Fruit fly (Drosophila melanogaster) whole organism: Measurements from ENCODE around the gene Acp76A.

Source experiments
- CG8478 ChIP-seq: fragments of >200 bp; optimal IDR thresholded peaks from 2 replicates; lab custom pipeline; 2018; ENCODE audit warnings: inconsistent platforms
- Dll ChIP-seq: fragments of >200 bp; optimal IDR thresholded peaks from 2 replicates; lab custom pipeline; 2017
- EcR ChIP-seq, 2 experiments: fragments of >200 bp; optimal IDR thresholded peaks; 2 replicates each; lab custom pipeline; 2017; ENCODE audit warnings: missing biosample characterization in 2 of 2, missing genetic modification characterization in 2 of 2, missing genetic modification reagents in 2 of 2
- pan ChIP-seq: fragments of >200 bp; optimal IDR thresholded peaks from 2 replicates; lab custom pipeline; 2017
- psq ChIP-seq: fragments of >200 bp; optimal IDR thresholded peaks from 2 replicates; lab custom pipeline; 2017
- usp ChIP-seq: fragments of >200 bp; optimal IDR thresholded peaks from 2 replicates; lab custom pipeline; 2017; ENCODE audit warnings: missing biosample characterization, missing genetic modification characterization, mixed read lengths

Gene Acp76A

DNA sequence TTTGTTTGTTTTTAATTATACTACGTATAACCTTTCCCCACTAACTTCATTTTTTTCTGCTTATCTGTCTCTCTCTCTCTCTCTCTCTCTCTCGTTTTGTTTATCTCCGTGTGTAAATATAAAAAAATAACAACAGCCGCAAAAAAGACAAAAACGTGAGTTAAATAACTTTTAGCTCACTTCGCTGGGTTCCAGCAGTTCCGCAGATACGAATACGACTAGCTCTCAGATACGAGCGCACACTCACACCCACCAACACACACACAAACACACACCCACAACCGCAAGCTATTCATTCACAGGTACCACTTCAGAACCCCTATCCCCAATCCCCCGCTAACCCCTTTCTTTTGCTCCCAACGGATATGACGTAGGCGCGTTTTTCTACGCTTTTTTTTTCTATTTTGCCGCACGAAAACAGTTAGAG lies 20.4 kb upstream of the Acp76A start:
- TF ChIP-seq Dll (lab: Kevin White, UChicago) (no peak), usp (GFP tag; lab: Kevin White, UChicago) (no peak), EcR (GFP tag; optimal IDR thresholded peaks at IDR 0.05; lab: Kevin White, UChicago) (no peak), psq (lab: Kevin White, UChicago) (no peak), CG8478 (lab: Kevin White, UChicago) (no peak), pan (lab: Kevin White, UChicago) (no peak)

DNA sequence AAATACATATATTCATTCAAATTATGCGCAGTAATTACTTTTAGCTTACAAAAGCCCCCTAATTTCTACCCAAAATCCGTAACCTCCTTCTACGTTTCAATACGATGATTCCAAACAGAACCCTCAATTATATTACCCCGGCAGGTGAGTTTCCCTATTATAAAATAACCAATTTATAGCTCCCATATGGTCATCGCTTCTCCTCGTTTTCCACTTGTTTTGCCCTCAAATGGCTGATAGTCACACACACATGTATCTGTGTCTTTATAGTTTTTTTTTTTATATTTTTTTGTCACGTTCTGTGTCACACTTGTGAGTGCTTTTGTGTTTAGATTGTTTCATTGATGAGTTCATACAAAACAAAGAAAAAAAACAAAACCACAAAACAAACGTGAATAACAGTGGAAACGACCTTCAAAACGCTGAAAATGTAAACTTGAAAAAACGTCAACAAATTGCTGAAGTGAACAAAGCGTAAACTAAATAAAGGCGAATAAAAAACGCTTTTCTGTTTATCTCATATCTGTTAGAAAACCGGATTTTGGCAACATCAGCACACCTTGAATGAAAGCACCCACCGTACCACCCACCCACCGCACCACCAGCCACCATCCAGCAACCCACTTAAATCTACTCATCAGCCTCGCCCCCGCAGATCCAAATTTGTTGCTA lies 19.5 kb upstream of the Acp76A start:
- no peak for TF ChIP-seq pan (lab: Kevin White, UChicago)
- TF ChIP-seq usp (GFP tag; lab: Kevin White, UChicago): no peak
- no peak for TF ChIP-seq CG8478 (lab: Kevin White, UChicago)
- no peak for TF ChIP-seq psq (lab: Kevin White, UChicago)
- no peak for TF ChIP-seq Dll (lab: Kevin White, UChicago)
- no peak for TF ChIP-seq EcR (GFP tag; optimal IDR thresholded peaks at IDR 0.05; lab: Kevin White, UChicago)

DNA sequence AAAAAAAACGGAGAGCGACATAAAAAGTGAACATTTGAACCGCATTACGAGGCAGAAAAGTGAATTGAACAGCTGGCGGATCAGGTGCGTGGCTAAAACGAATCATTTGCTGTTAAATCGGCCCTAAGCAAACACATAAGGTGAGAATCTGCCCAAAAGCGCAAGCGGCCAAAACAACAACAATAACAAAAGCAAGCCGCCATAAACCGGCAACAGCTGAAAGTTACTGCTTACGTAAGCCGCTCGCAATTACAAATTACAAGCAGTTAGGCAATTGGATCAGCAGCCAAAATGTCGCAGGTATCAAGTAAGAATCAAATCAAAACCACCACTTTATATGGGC lies 11.6 kb upstream of the Acp76A start:
- no peak for TF ChIP-seq CG8478 (lab: Kevin White, UChicago)
- TF ChIP-seq pan (lab: Kevin White, UChicago): no peak
- no peak for TF ChIP-seq Dll (lab: Kevin White, UChicago)
- TF ChIP-seq psq (lab: Kevin White, UChicago): no peak
- TF ChIP-seq usp (GFP tag; lab: Kevin White, UChicago): no peak
- no peak for TF ChIP-seq EcR (GFP tag; optimal IDR thresholded peaks at IDR 0.05; lab: Kevin White, UChicago)

DNA sequence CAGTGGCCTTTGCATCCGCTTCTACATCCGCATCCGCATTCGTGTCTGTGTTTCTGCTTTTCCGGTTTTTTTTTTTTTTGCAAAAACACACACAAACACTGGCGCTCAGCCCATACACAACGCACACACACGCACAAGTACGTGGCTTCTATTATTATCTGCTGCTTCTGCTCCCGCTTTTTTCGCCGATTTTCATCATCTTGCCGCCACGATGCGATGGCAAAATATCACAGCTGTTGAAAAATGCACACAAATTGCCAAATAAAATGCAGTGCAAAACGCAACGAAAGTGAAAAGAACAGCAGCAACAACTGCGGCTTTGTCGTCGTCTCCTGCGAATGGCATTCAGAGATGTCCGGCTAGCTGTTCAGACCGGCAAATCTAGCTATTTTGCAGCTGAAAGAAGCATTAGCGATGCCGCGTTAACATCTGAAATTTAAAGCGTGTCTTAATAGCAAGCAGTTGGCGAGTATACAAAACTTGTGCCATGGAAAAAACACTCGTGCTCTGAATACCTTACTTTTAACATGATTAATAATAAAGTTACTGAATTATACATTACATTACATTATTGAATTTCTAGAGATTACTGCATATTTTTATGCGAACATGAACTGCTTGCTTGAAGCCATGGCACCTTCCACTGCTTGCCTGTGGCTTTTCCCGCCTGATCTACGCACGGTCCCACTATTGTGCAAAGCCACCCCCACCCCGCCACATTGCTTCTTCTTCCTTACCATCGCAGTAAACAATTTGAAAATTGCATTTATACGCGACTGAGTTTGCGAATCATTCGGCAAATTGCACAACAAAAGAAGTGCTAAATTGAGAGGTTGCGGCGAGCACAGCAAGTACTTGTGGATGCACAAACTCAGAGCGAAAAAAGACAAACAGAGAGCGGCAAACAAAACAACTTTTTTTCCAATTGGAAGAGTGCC lies 10.9 kb upstream of the Acp76A start, which contains the start of the genes Ugt316A1 and Sfxn2:
Gene Ugt316A1, minus strand, starts transcription at position 345 of the 938 bp plus-strand sequence.
Gene Sfxn2, plus strand, starts transcription at position 694 of the 938 bp plus-strand sequence.
- TF ChIP-seq Dll (lab: Kevin White, UChicago): no peak
- TF ChIP-seq usp (GFP tag; lab: Kevin White, UChicago): no peak
- no peak for TF ChIP-seq pan (lab: Kevin White, UChicago)
- TF ChIP-seq CG8478 (lab: Kevin White, UChicago): no peak
- TF ChIP-seq psq (lab: Kevin White, UChicago): no peak
- no peak for TF ChIP-seq EcR (GFP tag; optimal IDR thresholded peaks at IDR 0.05; lab: Kevin White, UChicago)

DNA sequence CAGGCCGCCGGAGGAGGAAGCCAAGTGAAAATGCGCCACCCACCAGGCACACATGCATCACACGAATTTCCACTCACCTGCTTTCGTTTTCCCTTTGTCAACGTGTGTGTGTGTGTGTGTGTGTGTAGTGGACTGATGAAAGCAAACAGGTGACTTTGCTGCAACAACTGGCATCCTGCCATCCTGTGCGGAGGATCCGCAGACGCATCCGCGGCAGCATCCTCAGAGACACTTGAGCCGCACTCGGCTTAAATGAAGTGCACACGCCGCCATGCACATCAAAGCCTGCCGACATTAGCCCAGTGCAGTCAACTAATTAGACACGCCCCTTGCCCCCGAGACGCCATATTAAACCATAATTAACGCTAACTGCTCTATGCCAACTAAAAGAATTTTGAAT lies 7.0 kb upstream of the Acp76A start:
- TF ChIP-seq usp (GFP tag; lab: Kevin White, UChicago) (no peak), psq (lab: Kevin White, UChicago) (no peak), CG8478 (lab: Kevin White, UChicago) (no peak), EcR (GFP tag; optimal IDR thresholded peaks at IDR 0.05; lab: Kevin White, UChicago) (no peak), pan (lab: Kevin White, UChicago) (no peak), Dll (lab: Kevin White, UChicago) (no peak)

DNA sequence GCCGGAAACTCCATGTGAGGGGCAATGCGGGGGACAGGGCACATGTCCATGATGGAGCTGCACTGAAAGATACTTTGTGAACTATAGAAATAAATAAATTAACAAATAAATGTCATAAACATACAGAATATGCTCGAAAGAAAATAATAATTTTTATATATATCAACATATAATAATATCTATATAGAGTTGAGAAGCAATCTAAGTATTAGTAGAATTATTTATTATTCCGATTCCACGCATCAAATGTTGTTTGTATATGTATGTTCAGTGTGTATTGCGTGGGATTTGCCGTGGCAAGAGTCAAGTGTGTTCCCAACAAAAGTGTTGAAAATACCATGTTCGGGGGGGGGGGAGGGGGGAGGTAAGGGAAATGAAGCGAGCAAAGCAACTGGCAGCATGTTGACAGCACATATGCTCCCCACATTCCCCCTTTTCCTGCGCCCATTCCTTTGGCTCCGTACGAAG lies 5.1 kb upstream of the Acp76A start:
- no peak for TF ChIP-seq pan (lab: Kevin White, UChicago)
- no peak for TF ChIP-seq CG8478 (lab: Kevin White, UChicago)
- no peak for TF ChIP-seq usp (GFP tag; lab: Kevin White, UChicago)
- no peak for TF ChIP-seq EcR (GFP tag; optimal IDR thresholded peaks at IDR 0.05; lab: Kevin White, UChicago)
- no peak for TF ChIP-seq Dll (lab: Kevin White, UChicago)
- TF ChIP-seq psq (lab: Kevin White, UChicago): no peak

DNA sequence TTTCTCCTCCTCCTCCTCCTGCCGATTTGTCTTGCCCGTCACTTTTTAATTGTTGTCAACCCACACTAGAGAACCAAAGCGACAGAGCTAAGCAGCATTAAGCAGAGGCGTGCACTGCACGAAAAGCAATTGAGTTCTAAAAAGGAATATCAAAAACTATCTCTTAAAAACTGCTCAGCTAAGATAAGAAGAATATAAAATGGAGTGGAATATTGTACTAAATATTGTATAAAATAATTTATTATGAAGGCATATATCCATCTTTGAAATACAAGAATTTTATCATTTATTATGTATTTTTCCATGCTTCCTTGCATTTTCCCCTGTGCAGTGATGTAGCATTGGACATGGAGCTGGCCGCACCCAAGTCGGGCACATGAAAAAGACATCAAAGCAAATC lies 3.2 kb upstream of the Acp76A start:
- TF ChIP-seq CG8478 (lab: Kevin White, UChicago) (no peak), psq (lab: Kevin White, UChicago) (no peak), pan (lab: Kevin White, UChicago) (no peak), EcR (GFP tag; optimal IDR thresholded peaks at IDR 0.05; lab: Kevin White, UChicago) (no peak), Dll (lab: Kevin White, UChicago) (no peak), usp (GFP tag; lab: Kevin White, UChicago) (no peak)

DNA sequence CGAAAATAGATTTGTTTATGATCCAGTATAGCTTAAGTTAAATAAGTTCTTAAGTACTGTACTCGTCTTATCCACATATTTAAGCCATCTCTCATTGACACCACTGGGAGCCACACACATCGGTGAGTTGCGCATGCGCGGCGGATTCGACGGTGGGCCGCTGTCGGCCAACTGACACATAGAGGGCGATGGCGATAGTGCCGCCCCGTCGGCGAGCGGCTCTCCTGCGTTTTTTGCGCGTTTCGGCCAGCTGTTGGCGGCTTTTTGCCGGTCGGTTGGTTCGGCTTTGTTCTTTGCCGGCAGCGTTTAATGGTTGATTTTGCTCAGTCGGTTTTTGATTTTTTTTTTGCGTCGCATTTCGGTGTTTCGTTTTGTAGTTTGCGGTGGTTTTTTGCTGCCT lies 2.4 kb upstream of the Acp76A start:
- no peak for TF ChIP-seq pan (lab: Kevin White, UChicago)
- TF ChIP-seq usp (GFP tag; lab: Kevin White, UChicago): no peak
- no peak for TF ChIP-seq EcR (GFP tag; optimal IDR thresholded peaks at IDR 0.05; lab: Kevin White, UChicago)
- no peak for TF ChIP-seq psq (lab: Kevin White, UChicago)

DNA sequence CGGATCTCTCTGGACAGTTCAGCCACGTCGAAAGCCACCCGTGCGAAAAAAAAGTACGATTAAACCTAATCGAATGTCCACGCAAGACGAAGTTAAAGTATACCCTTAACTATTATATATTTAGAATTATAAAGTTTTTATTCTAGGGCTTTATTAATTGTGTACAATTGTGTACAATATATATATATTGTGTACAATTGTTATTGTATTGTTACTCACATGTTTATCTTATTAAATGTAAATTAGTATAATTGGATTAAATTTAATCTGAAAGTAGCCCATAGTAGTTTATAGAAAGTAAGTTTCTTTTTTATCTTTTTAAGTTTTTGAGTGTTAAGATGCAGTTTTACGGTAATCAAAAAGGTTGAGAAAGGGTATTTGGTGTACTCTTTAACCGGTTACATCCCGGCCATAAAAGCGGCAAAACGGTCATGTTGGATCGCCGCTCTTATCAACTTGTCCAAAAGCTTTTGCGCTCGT lies 1.6 kb upstream of the Acp76A start, which contains the start of gene CG43407:
Gene CG43407, minus strand, starts transcription at position 51 of the 480 bp plus-strand sequence.
- TF ChIP-seq psq (lab: Kevin White, UChicago): no peak
- no peak for TF ChIP-seq EcR (GFP tag; optimal IDR thresholded peaks at IDR 0.05; lab: Kevin White, UChicago)
- no peak for TF ChIP-seq usp (GFP tag; lab: Kevin White, UChicago)
- TF ChIP-seq Dll (lab: Kevin White, UChicago): no peak
- TF ChIP-seq CG8478 (lab: Kevin White, UChicago): no peak
- TF ChIP-seq pan (lab: Kevin White, UChicago): no peak

DNA sequence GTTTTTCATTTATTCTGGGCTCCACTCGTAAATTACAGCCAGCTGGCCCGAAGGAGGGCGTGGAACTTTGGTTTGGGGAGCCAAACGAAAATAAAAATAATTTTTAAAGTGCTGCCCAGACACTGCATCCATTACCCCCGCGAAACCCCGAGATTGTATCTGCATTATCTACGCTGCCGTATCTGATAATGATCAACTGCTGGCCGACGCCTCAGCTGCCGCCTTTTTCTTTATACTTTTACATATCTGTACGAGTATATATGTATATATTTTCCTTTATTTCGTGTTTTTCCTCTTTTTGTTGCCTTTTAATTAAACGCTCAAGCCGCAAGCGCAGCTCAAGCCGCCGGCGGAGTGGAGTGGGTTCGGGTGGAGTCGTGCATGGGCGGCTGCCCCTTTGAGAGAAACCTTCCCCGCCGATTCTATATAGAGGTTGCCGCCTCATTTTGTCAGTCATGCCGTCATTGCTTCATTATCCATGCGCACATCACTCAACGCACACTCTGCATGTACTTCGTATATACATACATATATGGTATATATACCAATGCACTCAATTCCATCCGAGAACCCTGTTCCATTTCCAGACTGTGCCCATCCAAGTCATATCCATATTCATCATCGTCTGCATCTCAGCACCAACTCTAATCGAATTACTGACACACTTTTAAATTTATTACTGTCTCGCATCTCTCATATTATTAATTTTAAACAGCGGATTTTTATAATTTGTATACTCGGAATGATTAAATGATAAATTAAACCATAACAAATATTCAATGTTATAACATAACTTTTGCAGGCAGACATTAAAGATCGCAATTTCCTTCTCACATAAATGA lies 1.9 kb downstream of the Acp76A start:
- no peak for TF ChIP-seq EcR (GFP tag; optimal IDR thresholded peaks at IDR 0.05; lab: Kevin White, UChicago)
